Worm (Caenorhabditis elegans): ENCODE measurements around the gene acdh-10.

- TF ChIP-seq him-1 (tag; optimal IDR thresholded peaks at IDR 0.05), result no peak
- no peak for TF ChIP-seq W03F9.2 (tag; optimal IDR thresholded peaks at IDR 0.05)
These were observed at the start of gene acdh-10 for ce11 chrX:17214803-17215202.
